Fruit fly (Drosophila melanogaster) whole organism, adult: Measurements from ENCODE around the gene CG7328.
A peak's percentile ranks its signal among the peaks of the same experiment; 100 is the strongest.

Experiments
- CG12768 ChIP-seq: fragments of 200-800 bp; sonication (Bioruptor generic); optimal IDR thresholded peaks from 2 replicates; lab custom pipeline; 2017; ENCODE audit warnings: missing biosample characterization, missing genetic modification characterization, mild to moderate bottlenecking, moderate library complexity, missing genetic modification reagents
- CG14711 ChIP-seq: fragments of 200-800 bp; sonication (Bioruptor generic); optimal IDR thresholded peaks from 2 replicates; lab custom pipeline; 2018; ENCODE audit warnings: missing biosample characterization, mild to moderate bottlenecking, missing genetic modification characterization, moderate library complexity
- CG1620 ChIP-seq: fragments of 200-800 bp; sonication (Bioruptor generic); optimal IDR thresholded peaks from 2 replicates; lab custom pipeline; 2016; ENCODE audit warnings: missing biosample characterization, missing genetic modification characterization
- CG33017 ChIP-seq: fragments of 200-800 bp; sonication (Bioruptor generic); optimal IDR thresholded peaks from 2 replicates; lab custom pipeline; 2018; ENCODE audit warnings: missing biosample characterization, mild to moderate bottlenecking, missing genetic modification characterization, moderate library complexity
- CG5204 ChIP-seq: fragments of 200-800 bp; sonication (Bioruptor generic); optimal IDR thresholded peaks from 2 replicates; lab custom pipeline; 2016; ENCODE audit warnings: missing biosample characterization, missing genetic modification characterization
- CG7045 ChIP-seq: fragments of 200-800 bp; sonication (Bioruptor generic); optimal IDR thresholded peaks from 2 replicates; lab custom pipeline; 2017; ENCODE audit warnings: missing biosample characterization, mild to moderate bottlenecking, missing genetic modification characterization
- CG7101 ChIP-seq: fragments of 200-800 bp; sonication (Bioruptor generic); optimal IDR thresholded peaks from 2 replicates; lab custom pipeline; 2018; ENCODE audit warnings: missing biosample characterization, mild to moderate bottlenecking, missing genetic modification characterization, moderate library complexity
- Clk ChIP-seq: fragments of 200-800 bp; sonication (Bioruptor generic); optimal IDR thresholded peaks from 2 replicates; lab custom pipeline; 2017; ENCODE audit warnings: missing biosample characterization, missing genetic modification characterization
- Crg-1 ChIP-seq: fragments of 200-800 bp; sonication (Bioruptor generic); optimal IDR thresholded peaks from 2 replicates; lab custom pipeline; 2016; ENCODE audit warnings: missing biosample characterization, missing genetic modification characterization
- Hr96 ChIP-seq: fragments of 200-800 bp; sonication (Bioruptor generic); optimal IDR thresholded peaks from 2 replicates; lab custom pipeline; 2016; ENCODE audit warnings: missing biosample characterization, missing genetic modification characterization
- Mnt ChIP-seq: fragments of 200-800 bp; sonication (Bioruptor generic); optimal IDR thresholded peaks from 2 replicates; lab custom pipeline; 2016; ENCODE audit warnings: missing biosample characterization, mild to moderate bottlenecking, missing genetic modification characterization
- bab1 ChIP-seq: fragments of 200-800 bp; sonication (Bioruptor generic); optimal IDR thresholded peaks from 3 replicates; lab custom pipeline; 2019; ENCODE audit warnings: missing biosample characterization, mild to moderate bottlenecking, missing genetic modification characterization, moderate library complexity
- cic ChIP-seq: fragments of 200-800 bp; sonication (Bioruptor generic); optimal IDR thresholded peaks from 2 replicates; lab custom pipeline; 2017; ENCODE audit warnings: missing biosample characterization, mild to moderate bottlenecking, missing genetic modification characterization, moderate library complexity
- cnc ChIP-seq, 2 experiments: fragments of >200 bp; optimal IDR thresholded peaks; 2 replicates each; lab custom pipeline; 2017
- kay ChIP-seq: fragments of 200-800 bp; sonication (Bioruptor generic); peaks from one replicate; lab custom pipeline; 2016; ENCODE audit warnings: missing biosample characterization, missing genetic modification characterization, borderline replicate concordance
- ovo ChIP-seq: fragments of 200-800 bp; sonication (Bioruptor generic); optimal IDR thresholded peaks from 2 replicates; lab custom pipeline; 2016; ENCODE audit warnings: missing biosample characterization, missing genetic modification characterization
- pad ChIP-seq: fragments of 200-800 bp; sonication (Bioruptor generic); optimal IDR thresholded peaks from 3 replicates; lab custom pipeline; 2017; ENCODE audit warnings: missing biosample characterization, missing genetic modification characterization, mild to moderate bottlenecking, moderate library complexity, missing genetic modification reagents
- tj ChIP-seq: fragments of 200-800 bp; sonication (Bioruptor generic); optimal IDR thresholded peaks from 3 replicates; lab custom pipeline; 2017; ENCODE audit warnings: missing biosample characterization, mild to moderate bottlenecking, missing genetic modification characterization, moderate library complexity
- toe ChIP-seq: fragments of 200-800 bp; sonication (Bioruptor generic); optimal IDR thresholded peaks from 2 replicates; lab custom pipeline; 2016; ENCODE audit warnings: missing biosample characterization, missing genetic modification characterization

The CG7328 gene

DNA sequence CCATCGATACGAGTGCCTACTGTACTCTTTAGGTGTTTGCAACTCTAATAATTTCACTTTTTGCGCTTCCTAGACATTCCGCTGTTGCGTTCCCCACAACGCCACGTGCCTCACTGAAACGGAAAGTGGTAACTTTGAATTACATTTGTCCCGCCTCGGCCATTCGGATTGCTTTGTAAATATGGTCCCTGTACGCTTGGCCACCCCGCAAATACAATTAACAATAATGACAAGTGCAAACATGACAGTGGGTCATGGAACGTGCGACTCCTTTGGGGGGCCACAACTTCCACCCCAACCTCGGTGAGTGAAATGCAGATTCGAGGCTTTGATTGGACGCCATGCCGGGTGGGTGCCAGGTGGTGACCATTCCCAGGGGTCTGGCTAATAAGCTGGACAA, 29.0 kb downstream of the CG7328 start, which contains the start of gene Ir76b:
Ir76b (minus strand) TSS at position 101 of the 400 bp plus-strand sequence.
- no peak for TF ChIP-seq kay (GFP tag; lab: Kevin White, UChicago)
- TF ChIP-seq CG7101 (tag; lab: Kevin White, UChicago), result no peak
- TF ChIP-seq toe (GFP tag; lab: Kevin White, UChicago), result no peak
- TF ChIP-seq CG7045 (GFP tag; lab: Kevin White, UChicago), result no peak
- no peak for TF ChIP-seq Clk
- TF ChIP-seq bab1 (GFP tag; lab: Kevin White, UChicago), result no peak
- no peak for TF ChIP-seq cnc (optimal IDR thresholded peaks at IDR 0.05; lab: Kevin White, UChicago)
- no peak for TF ChIP-seq ovo (GFP tag; lab: Kevin White, UChicago)
- TF ChIP-seq CG12768 (GFP tag; lab: Kevin White, UChicago), result no peak
- no peak for TF ChIP-seq tj
- no peak for TF ChIP-seq pad
- TF ChIP-seq Hr96 (GFP tag; lab: Kevin White, UChicago), result no peak
- no peak for TF ChIP-seq CG1620 (GFP tag; lab: Kevin White, UChicago)
- no peak for TF ChIP-seq Crg-1 (GFP tag; lab: Kevin White, UChicago)
- TF ChIP-seq CG5204 (GFP tag; lab: Kevin White, UChicago), result no peak
- no peak for TF ChIP-seq CG14711 (tag; lab: Kevin White, UChicago)
- TF ChIP-seq cic (GFP tag; lab: Kevin White, UChicago), result no peak

- TF ChIP-seq CG33017 (tag; lab: Kevin White, UChicago) (no peak), tj (no peak), cic (GFP tag; lab: Kevin White, UChicago) (no peak), Clk (no peak), bab1 (GFP tag; lab: Kevin White, UChicago) (no peak), CG12768 (GFP tag; lab: Kevin White, UChicago) (no peak), ovo (GFP tag; lab: Kevin White, UChicago) (no peak), CG5204 (GFP tag; lab: Kevin White, UChicago) (no peak), Mnt (GFP tag; lab: Kevin White, UChicago) (no peak), CG7101 (tag; lab: Kevin White, UChicago) (no peak), CG1620 (GFP tag; lab: Kevin White, UChicago) (no peak), Crg-1 (GFP tag; lab: Kevin White, UChicago) (no peak), pad (no peak), cnc (optimal IDR thresholded peaks at IDR 0.05; lab: Kevin White, UChicago) (no peak), Hr96 (GFP tag; lab: Kevin White, UChicago) (no peak), CG7045 (GFP tag; lab: Kevin White, UChicago) (no peak), kay (GFP tag; lab: Kevin White, UChicago) (no peak), toe (GFP tag; lab: Kevin White, UChicago) (no peak), CG14711 (tag; lab: Kevin White, UChicago) (no peak)
These were observed 34.6 kb downstream of the CG7328 start, which contains the start of gene CG14185 for dm6 chr3L:20105794-20106193. TSS of gene CG14185 (plus strand) at chr3L:20106094.

DNA sequence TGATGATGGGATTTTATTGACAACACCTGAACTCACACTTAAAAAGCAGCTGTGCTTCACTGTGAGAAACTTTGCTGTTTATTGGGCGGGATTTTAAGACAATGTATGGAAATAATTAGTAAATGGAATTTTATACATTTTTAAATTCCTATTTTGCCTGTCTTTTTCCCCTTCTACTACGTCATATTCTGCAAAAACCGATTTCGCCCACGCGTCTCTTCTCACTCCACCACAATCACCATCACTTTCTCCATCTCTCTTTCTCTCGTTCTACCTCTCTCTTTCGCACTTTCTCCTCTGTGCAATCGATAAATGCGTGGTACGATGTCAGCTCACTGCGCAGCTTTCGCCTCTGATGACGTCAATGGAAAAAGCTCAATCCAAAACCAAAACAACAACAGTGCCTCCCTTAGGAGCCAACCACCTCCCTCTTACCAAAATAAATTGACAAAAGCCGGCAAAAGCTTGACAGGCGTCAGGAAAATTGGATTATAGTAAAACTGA, 35.8 kb downstream of the CG7328 start:
- TF ChIP-seq ovo (GFP tag; lab: Kevin White, UChicago) (no peak), CG14711 (tag; lab: Kevin White, UChicago) (no peak), toe (GFP tag; lab: Kevin White, UChicago) (no peak), pad (peak; percentile 39), cnc (optimal IDR thresholded peaks at IDR 0.05; lab: Kevin White, UChicago) (no peak)

DNA sequence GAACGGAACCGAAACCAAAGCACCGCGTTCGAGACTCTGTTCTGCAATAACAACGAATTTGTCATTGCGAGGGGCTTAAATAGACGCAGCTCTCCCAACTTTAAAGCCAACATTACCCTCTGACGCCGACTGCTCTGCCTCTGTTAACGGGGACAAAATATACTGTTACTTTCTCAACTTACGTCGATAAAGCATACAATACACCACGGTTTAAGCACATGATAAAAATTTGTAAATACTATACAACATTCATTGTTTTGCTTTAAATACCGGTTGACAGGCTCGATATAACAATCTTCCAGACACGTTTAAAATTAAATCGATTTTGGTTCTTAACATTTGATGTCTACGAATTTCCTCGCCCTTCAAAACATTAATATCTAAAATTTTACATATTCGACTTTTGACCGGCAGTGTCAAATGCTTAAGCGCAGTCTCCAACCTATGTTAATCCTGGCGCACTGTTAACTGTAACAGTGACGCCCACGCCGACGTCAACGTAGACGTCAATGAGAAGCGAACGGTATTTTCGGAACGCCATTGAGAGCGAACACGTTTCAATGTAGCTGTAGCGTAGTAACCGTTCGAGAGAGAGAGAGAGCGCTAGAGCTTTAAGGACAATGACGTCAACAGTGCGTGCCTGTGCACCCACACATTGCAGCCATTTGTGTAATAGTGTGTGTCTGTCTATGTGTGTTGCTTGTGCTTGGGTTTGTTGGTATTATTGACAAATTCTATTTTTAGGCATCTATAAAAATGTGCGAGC, 36.4 kb downstream of the CG7328 start, which contains the start of gene CG14186:
CG14186 (minus strand) TSS at position 51 of the 766 bp plus-strand sequence.
- TF ChIP-seq Crg-1 (GFP tag; lab: Kevin White, UChicago), result no peak
- TF ChIP-seq CG14711 (tag; lab: Kevin White, UChicago), result no peak
- no peak for TF ChIP-seq kay (GFP tag; lab: Kevin White, UChicago)
- TF ChIP-seq toe (GFP tag; lab: Kevin White, UChicago), result no peak
- TF ChIP-seq CG5204 (GFP tag; lab: Kevin White, UChicago), result no peak
- TF ChIP-seq Mnt (GFP tag; lab: Kevin White, UChicago), result no peak
- TF ChIP-seq CG12768 (GFP tag; lab: Kevin White, UChicago), result no peak
- no peak for TF ChIP-seq CG1620 (GFP tag; lab: Kevin White, UChicago)
- no peak for TF ChIP-seq Hr96 (GFP tag; lab: Kevin White, UChicago)
- no peak for TF ChIP-seq CG33017 (tag; lab: Kevin White, UChicago)

- TF ChIP-seq cic (GFP tag; lab: Kevin White, UChicago) (no peak), Hr96 (GFP tag; lab: Kevin White, UChicago) (peak; percentile 1)
These were observed 43.1 kb downstream of the CG7328 start for dm6 chr3L:20097312-20097711.
